Worm (Caenorhabditis elegans): ENCODE measurements around the gene cal-4.
"Not testable (repeated sequence)": the region's sequence is repeated elsewhere in the genome, so short reads cannot be mapped to it uniquely, and the experiment has no call there.

ce11 chrIV:10548546-10548945 is 27.3 kb downstream of the cal-4 start:
- peak; percentile 70 for TF ChIP-seq flt-1 (GFP tag; IDR thresholded peaks at IDR 0.05)
- not testable (repeated sequence) for TF ChIP-seq sea-1 (GFP tag; conservative IDR thresholded peaks at IDR 0.05); ama-1 (optimal IDR thresholded peaks at IDR 0.05)
